Fruit fly (Drosophila melanogaster) whole organism, embryonic: ENCODE data around the gene blp.

Source experiments
- CG9817 ChIP-seq: fragments of 200-800 bp; sonication (Bioruptor generic); optimal IDR thresholded peaks from 2 replicates; lab custom pipeline; 2018; ENCODE audit warnings: missing biosample characterization, mild to moderate bottlenecking, missing genetic modification characterization, moderate library complexity
- Lim3 ChIP-seq: fragments of 200-800 bp; sonication (Bioruptor generic); IDR thresholded peaks from 2 replicates; pipeline ENCODE4 v1.3.6; 2022; ENCODE audit warnings: missing biosample characterization, missing genetic modification characterization
- MBD-R2 ChIP-seq: fragments of 200-800 bp; sonication (Bioruptor generic); IDR thresholded peaks from 2 replicates; pipeline ENCODE4 v1.3.6; 2022; ENCODE audit warnings: missing biosample characterization, missing genetic modification characterization
- stwl ChIP-seq: fragments of 200-800 bp; sonication (Bioruptor generic); optimal IDR thresholded peaks from 3 replicates; lab custom pipeline; 2018; ENCODE audit warnings: missing biosample characterization, mild to moderate bottlenecking, missing genetic modification characterization, moderate library complexity

DNA sequence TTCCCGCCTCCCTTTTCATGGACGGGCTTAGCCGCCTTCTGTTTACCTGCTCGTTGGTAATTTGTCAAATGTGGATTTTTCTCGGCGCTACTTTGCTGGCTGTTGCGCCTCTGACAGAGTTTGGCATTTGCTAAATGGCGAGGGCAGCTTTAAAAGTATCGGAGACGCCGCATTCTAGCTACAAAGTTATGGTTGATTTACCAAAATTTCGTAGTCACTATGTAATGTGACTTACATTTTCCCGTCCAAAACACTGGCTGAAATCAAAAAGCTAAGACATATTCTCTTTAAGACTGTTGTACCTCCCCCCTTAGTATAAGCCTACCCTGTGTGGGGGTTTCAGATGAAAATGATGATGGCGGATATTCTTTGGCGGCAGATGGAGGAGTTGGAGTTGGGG is 14.0 kb downstream of the blp start:
- no peak for TF ChIP-seq stwl (tag; lab: Kevin White, UChicago)
- peak; percentile 27; the same call in 1 of the 2 replicates for TF ChIP-seq MBD-R2 (GFP tag; lab: Robert Waterston, UW)
- TF ChIP-seq Lim3 (GFP tag; lab: Robert Waterston, UW), result no peak
- TF ChIP-seq CG9817, result no peak
